Worm (Caenorhabditis elegans) whole organism, L2 larva: ENCODE results near the gene sax-7.

Experiments used
- C34F6.9 ChIP-seq: fragments of 150-350 bp; optimal IDR thresholded peaks from 2 replicates; lab custom pipeline; 2014; ENCODE audit warnings: missing biosample characterization, missing genetic modification characterization
- F13H6.1 ChIP-seq: sonication (generic microtip); optimal IDR thresholded peaks from 2 replicates; lab custom pipeline; 2016; ENCODE audit warnings: missing genetic modification characterization, missing compliant biosample characterization
- Y55F3AM.14 ChIP-seq: fragments of 200-800 bp; sonication (Bioruptor generic); optimal IDR thresholded peaks from 2 replicates; lab custom pipeline; 2018; ENCODE audit warnings: mild to moderate bottlenecking, missing genetic modification characterization, missing compliant biosample characterization
- aly-2 ChIP-seq: fragments of 150-350 bp; optimal IDR thresholded peaks from 2 replicates; lab custom pipeline; 2014; ENCODE audit warnings: missing biosample characterization, missing genetic modification characterization
- ama-1 ChIP-seq: fragments of 150-350 bp; optimal IDR thresholded peaks from 2 replicates; lab custom pipeline; 2018; ENCODE audit warnings: inconsistent platforms
- blmp-1 ChIP-seq: sonication (generic microtip); optimal IDR thresholded peaks from 2 replicates; lab custom pipeline; 2017; ENCODE audit warnings: missing genetic modification characterization, mild to moderate bottlenecking, missing compliant biosample characterization, antibody characterized with exemption, moderate library complexity; ENCODE audit not compliant: insufficient read depth
- ceh-16 ChIP-seq: fragments of 150-350 bp; optimal IDR thresholded peaks from 2 replicates; lab custom pipeline; 2014; ENCODE audit warnings: missing biosample characterization, missing genetic modification characterization
- crh-2 ChIP-seq: sonication (generic microtip); optimal IDR thresholded peaks from 2 replicates; lab custom pipeline; 2017; ENCODE audit warnings: missing biosample characterization, missing genetic modification characterization
- dmd-4 ChIP-seq: sonication (generic microtip); optimal IDR thresholded peaks from 2 replicates; lab custom pipeline; 2017; ENCODE audit warnings: missing biosample characterization, missing genetic modification characterization
- egl-27 ChIP-seq: sonication (generic microtip); optimal IDR thresholded peaks from 3 replicates; lab custom pipeline; 2017; ENCODE audit warnings: missing biosample characterization, missing genetic modification reagents, missing genetic modification characterization
- elt-1 ChIP-seq: fragments of 150-350 bp; optimal IDR thresholded peaks from 2 replicates; lab custom pipeline; 2014; ENCODE audit warnings: missing biosample characterization, missing genetic modification characterization
- elt-3 ChIP-seq: sonication (generic microtip); optimal IDR thresholded peaks from 2 replicates; lab custom pipeline; 2017; ENCODE audit warnings: missing biosample characterization, missing genetic modification characterization
- fos-1 ChIP-seq: fragments of 150-350 bp; optimal IDR thresholded peaks from 2 replicates; lab custom pipeline; 2014; ENCODE audit warnings: missing biosample characterization, missing genetic modification characterization
- lin-11 ChIP-seq: fragments of 150-350 bp; sonication (generic microtip); optimal IDR thresholded peaks from 2 replicates; lab custom pipeline; 2014; ENCODE audit warnings: missing biosample characterization, missing genetic modification characterization, inconsistent platforms, mixed read lengths
- lin-13 ChIP-seq: fragments of 150-350 bp; optimal IDR thresholded peaks from 2 replicates; lab custom pipeline; 2014; ENCODE audit warnings: missing biosample characterization, missing genetic modification reagents, missing genetic modification characterization
- lin-39 ChIP-seq: fragments of 150-350 bp; optimal IDR thresholded peaks from 2 replicates; lab custom pipeline; 2014; ENCODE audit warnings: missing biosample characterization, missing genetic modification reagents, missing genetic modification characterization
- lsy-2 ChIP-seq, 2 experiments: fragments of 150-350 bp in 1 of 2; sonication (generic microtip) in 1 of 2; optimal IDR thresholded peaks; 2 replicates each; lab custom pipeline; 2014 to 2017; ENCODE audit warnings: missing biosample characterization in 2 of 2, missing genetic modification characterization in 2 of 2
- mab-5 ChIP-seq: fragments of 150-350 bp; optimal IDR thresholded peaks from 2 replicates; lab custom pipeline; 2014; ENCODE audit warnings: missing biosample characterization, missing genetic modification characterization
- mbf-1 ChIP-seq: sonication (generic microtip); optimal IDR thresholded peaks from 2 replicates; lab custom pipeline; 2017; ENCODE audit warnings: missing biosample characterization, missing genetic modification characterization
- mdl-1 ChIP-seq, 2 experiments: fragments of 150-350 bp in 1 of 2; sonication (generic microtip) in 1 of 2; optimal IDR thresholded peaks; 2 replicates each; lab custom pipeline; 2017; ENCODE audit warnings: missing biosample characterization in 2 of 2, missing genetic modification characterization in 2 of 2
- nhr-10 ChIP-seq: sonication (generic microtip); optimal IDR thresholded peaks from 2 replicates; lab custom pipeline; 2017; ENCODE audit warnings: missing biosample characterization, missing genetic modification characterization
- nhr-11 ChIP-seq: fragments of 150-350 bp; optimal IDR thresholded peaks from 2 replicates; lab custom pipeline; 2014; ENCODE audit warnings: missing biosample characterization, missing genetic modification characterization
- nhr-12 ChIP-seq: fragments of 150-350 bp; optimal IDR thresholded peaks from 2 replicates; lab custom pipeline; 2014; ENCODE audit warnings: missing biosample characterization, missing genetic modification characterization
- nhr-129 ChIP-seq: fragments of 150-350 bp; optimal IDR thresholded peaks from 2 replicates; lab custom pipeline; 2014; ENCODE audit warnings: missing biosample characterization, missing genetic modification characterization
- nhr-23 ChIP-seq: fragments of 150-350 bp; optimal IDR thresholded peaks from 2 replicates; lab custom pipeline; 2014; ENCODE audit warnings: missing biosample characterization, missing genetic modification reagents, missing genetic modification characterization
- nhr-237 ChIP-seq: fragments of 150-350 bp; optimal IDR thresholded peaks from 2 replicates; lab custom pipeline; 2014; ENCODE audit warnings: missing biosample characterization, missing genetic modification characterization
- nhr-25 ChIP-seq: fragments of 150-350 bp; sonication (generic microtip); optimal IDR thresholded peaks from 3 replicates; lab custom pipeline; 2014; ENCODE audit warnings: missing biosample characterization, missing genetic modification characterization
- nhr-6 ChIP-seq: fragments of 150-350 bp; optimal IDR thresholded peaks from 2 replicates; lab custom pipeline; 2014; ENCODE audit warnings: missing biosample characterization, missing genetic modification characterization
- nhr-77 ChIP-seq: fragments of 150-350 bp; optimal IDR thresholded peaks from 2 replicates; lab custom pipeline; 2014; ENCODE audit warnings: missing biosample characterization, missing genetic modification characterization
- peb-1 ChIP-seq: fragments of 150-350 bp; optimal IDR thresholded peaks from 2 replicates; lab custom pipeline; 2014; ENCODE audit warnings: missing biosample characterization, missing genetic modification characterization
- skn-1 ChIP-seq: sonication (generic microtip); optimal IDR thresholded peaks from 2 replicates; lab custom pipeline; 2017; ENCODE audit warnings: missing biosample characterization, missing genetic modification characterization
- sma-3 ChIP-seq: sonication (generic microtip); optimal IDR thresholded peaks from 2 replicates; lab custom pipeline; 2016; ENCODE audit warnings: missing genetic modification reagents, missing genetic modification characterization, missing compliant biosample characterization
- sma-9 ChIP-seq, 2 experiments: fragments of 150-350 bp in 1 of 2; sonication (generic microtip) in 1 of 2; optimal IDR thresholded peaks; 2 replicates each; lab custom pipeline; 2014 to 2016; ENCODE audit warnings: missing genetic modification characterization in 2 of 2, mild to moderate bottlenecking in 1 of 2, missing biosample characterization in 1 of 2, missing compliant biosample characterization in 1 of 2, missing genetic modification reagents in 1 of 2, moderate library complexity in 1 of 2
- unc-39 ChIP-seq: fragments of 150-350 bp; optimal IDR thresholded peaks from 2 replicates; lab custom pipeline; 2014; ENCODE audit warnings: missing biosample characterization, missing genetic modification characterization
- unc-55 ChIP-seq: fragments of 150-350 bp; sonication (generic microtip); optimal IDR thresholded peaks from 3 replicates; lab custom pipeline; 2014; ENCODE audit warnings: missing biosample characterization, missing genetic modification reagents, missing genetic modification characterization
- zag-1 ChIP-seq: fragments of 150-350 bp; optimal IDR thresholded peaks from 2 replicates; lab custom pipeline; 2014; ENCODE audit warnings: missing biosample characterization, missing genetic modification characterization
- ztf-1 ChIP-seq: fragments of 200-800 bp; sonication (Bioruptor generic); conservative IDR thresholded peaks from 2 replicates; pipeline ENCODE4 v1.3.6; 2022; ENCODE audit warnings: missing genetic modification characterization, missing compliant biosample characterization
- ztf-11 ChIP-seq: sonication (generic microtip); optimal IDR thresholded peaks from 2 replicates; lab custom pipeline; 2017; ENCODE audit warnings: missing biosample characterization, missing genetic modification characterization
- ztf-4 ChIP-seq: fragments of 150-350 bp; optimal IDR thresholded peaks from 2 replicates; lab custom pipeline; 2014; ENCODE audit warnings: missing biosample characterization, missing genetic modification characterization

The sax-7 gene

ce11 chrIV:8029413-8029812 is 33.0 kb upstream of the sax-7 start, which contains the start of gene nhr-31:
Gene nhr-31, minus strand, starts transcription at chrIV:8029513.
- TF ChIP-seq nhr-237 (tag; lab: Kevin White, UChicago) (no peak), mab-5 (no peak)

- TF ChIP-seq F13H6.1 (peak; percentile 12), sma-9 (GFP tag; optimal IDR thresholded peaks at IDR 0.05; lab: Kevin White, UChicago) (peak; percentile 57), sma-9 (tag; optimal IDR thresholded peaks at IDR 0.05; lab: Kevin White, UChicago) (no peak), crh-2 (tag; lab: Kevin White, UChicago) (peak; percentile 79), nhr-77 (no peak), mab-5 (no peak), fos-1 (tag; lab: Kevin White, UChicago) (peak; percentile 76)
These were observed 32.4 kb upstream of the sax-7 start for ce11 chrIV:8030099-8030498.

- TF ChIP-seq crh-2 (tag; lab: Kevin White, UChicago) (peak; percentile 78), nhr-11 (tag; lab: Kevin White, UChicago) (no peak), sma-9 (GFP tag; optimal IDR thresholded peaks at IDR 0.05; lab: Kevin White, UChicago) (peak; percentile 82), sma-9 (tag; optimal IDR thresholded peaks at IDR 0.05; lab: Kevin White, UChicago) (no peak), nhr-23 (tag; lab: Kevin White, UChicago) (no peak), mdl-1 (tag; optimal IDR thresholded peaks at IDR 0.05; lab: Kevin White, UChicago) (no peak), nhr-10 (tag; lab: Kevin White, UChicago) (no peak), nhr-12 (no peak), zag-1 (no peak), mbf-1 (no peak), sma-3 (GFP tag; lab: Kevin White, UChicago) (no peak), Y55F3AM.14 (no peak), unc-39 (tag; lab: Kevin White, UChicago) (no peak), lin-11 (tag; lab: Kevin White, UChicago) (no peak), ama-1 (lab: Kevin White, UChicago) (no peak), elt-1 (no peak), nhr-237 (tag; lab: Kevin White, UChicago) (no peak), lin-13 (no peak), dmd-4 (tag; lab: Kevin White, UChicago) (no peak), ztf-4 (tag; lab: Kevin White, UChicago) (no peak), fos-1 (tag; lab: Kevin White, UChicago) (peak; percentile 84), lsy-2 (tag; optimal IDR thresholded peaks at IDR 0.05; lab: Kevin White, UChicago) (no peak), aly-2 (tag; lab: Kevin White, UChicago) (no peak), peb-1 (tag; lab: Kevin White, UChicago) (no peak), nhr-6 (no peak), egl-27 (tag; lab: Kevin White, UChicago) (peak; percentile 31), nhr-25 (tag; lab: Kevin White, UChicago) (no peak), nhr-77 (no peak), nhr-129 (tag; lab: Kevin White, UChicago) (no peak), F13H6.1 (peak; percentile 10), unc-55 (GFP tag; lab: Kevin White, UChicago) (no peak), ceh-16 (tag; lab: Kevin White, UChicago) (no peak), ztf-11 (tag; lab: Kevin White, UChicago) (no peak), ztf-1 (GFP tag; lab: Robert Waterston, UW) (no peak), elt-3 (tag; lab: Kevin White, UChicago) (no peak), C34F6.9 (tag; lab: Kevin White, UChicago) (no peak), lin-39 (tag; lab: Kevin White, UChicago) (no peak), skn-1 (tag; lab: Kevin White, UChicago) (no peak), blmp-1 (no peak)
These were observed 30.1 kb upstream of the sax-7 start for ce11 chrIV:8032135-8032915.
